Worm (Caenorhabditis elegans): ENCODE data around the gene nhr-130.

DNA sequence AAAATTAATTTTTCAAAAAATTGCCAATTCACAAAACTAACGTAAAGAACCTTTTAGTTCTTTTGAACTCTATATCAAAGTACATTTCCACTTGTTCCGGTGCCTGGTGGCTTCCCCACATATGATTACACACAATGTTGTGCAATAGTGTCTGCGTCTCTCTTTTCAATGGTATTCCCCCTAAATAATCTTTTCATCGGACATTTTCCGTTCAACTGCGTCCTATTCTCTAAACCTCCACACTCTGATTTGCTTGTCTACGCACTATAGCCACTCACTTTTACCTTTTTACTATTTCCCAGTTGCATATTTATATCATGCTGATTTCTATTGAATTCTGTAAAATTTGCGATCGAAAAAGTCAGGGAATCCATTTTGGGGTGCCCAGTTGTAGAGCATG is 48.9 kb upstream of the nhr-130 start, which contains the start of gene nhr-58:
- TF ChIP-seq W03F9.2 (tag; optimal IDR thresholded peaks at IDR 0.05): no peak
- TF ChIP-seq him-1 (tag; optimal IDR thresholded peaks at IDR 0.05): no peak
- TF ChIP-seq dao-5 (tag; optimal IDR thresholded peaks at IDR 0.05): no peak

All from whole organism, L4/young adult.